Fruit fly (Drosophila melanogaster): ENCODE results near the gene CG3309.

CG3309 gene

dm6 chrX:5332259-5332862 is 3.2 kb upstream of the CG3309 start, which contains the start of gene CanB (continued):
- TF ChIP-seq CG17802 (tag; optimal IDR thresholded peaks at IDR 0.05) (no peak), Fer3 (tag; optimal IDR thresholded peaks at IDR 0.05) (peak; percentile 8), CG2120 (GFP tag; optimal IDR thresholded peaks at IDR 0.05) (peak; percentile 28), Rfx (GFP tag; IDR thresholded peaks at IDR 0.05) (peak; percentile 41; the same call in 1 of the 2 replicates), inv (GFP tag; IDR thresholded peaks at IDR 0.05; ENCODE audit: partially characterized antibody) (peak; percentile 38; the same call in 1 of the 2 replicates), CG9817 (tag; optimal IDR thresholded peaks at IDR 0.05) (peak; percentile 5), ewg (GFP tag; optimal IDR thresholded peaks at IDR 0.05) (peak; percentile 55), Dp (GFP tag; optimal IDR thresholded peaks at IDR 0.05) (peak; percentile 4), BEAF-32 (GFP tag; optimal IDR thresholded peaks at IDR 0.05) (peak; percentile 74), CG8290 (GFP tag; optimal IDR thresholded peaks at IDR 0.05) (peak; percentile 53), CG8290 (tag; optimal IDR thresholded peaks at IDR 0.05) (peak; percentile 10 to 30), chif (GFP tag; optimal IDR thresholded peaks at IDR 0.05) (peak in 1 of 2 experiments; percentile 2), CG15514 (GFP tag; optimal IDR thresholded peaks at IDR 0.05) (peak; percentile 34), Dll (GFP tag; IDR thresholded peaks at IDR 0.05; ENCODE audit: partially characterized antibody) (peak; percentile 74), crp (GFP tag; optimal IDR thresholded peaks at IDR 0.05) (peak in 1 of 2 experiments; percentile 46), Blimp-1 (GFP tag; optimal IDR thresholded peaks at IDR 0.05) (peak; percentile 66), gfzf (GFP tag; optimal IDR thresholded peaks at IDR 0.05) (peak; percentile 68), zen (tag; optimal IDR thresholded peaks at IDR 0.05) (peak; percentile 57), Fer1 (GFP tag; optimal IDR thresholded peaks at IDR 0.05) (peak; percentile 11), CG17385 (GFP tag; optimal IDR thresholded peaks at IDR 0.05) (no peak), CG4424 (GFP tag; optimal IDR thresholded peaks at IDR 0.05) (peak; percentile 13), bbx (GFP tag; IDR thresholded peaks at IDR 0.05; ENCODE audit: partially characterized antibody) (peak; percentile 57), CG11456 (GFP tag; IDR thresholded peaks at IDR 0.05) (0 out of 3 replicates have a peak, but pooled peaks have one; percentile 64), HHEX (GFP tag; optimal IDR thresholded peaks at IDR 0.05) (no peak), HLH4C (GFP tag; IDR thresholded peaks at IDR 0.05; ENCODE audit: partially characterized antibody) (peak; percentile 45; the same call in 2 of the 3 replicates), Drgx (GFP tag; IDR thresholded peaks at IDR 0.05) (no peak), nerfin-1 (tag; optimal IDR thresholded peaks at IDR 0.05) (peak; percentile 39), tin (GFP tag; optimal IDR thresholded peaks at IDR 0.05) (peak; percentile 28), CG3995 (GFP tag; optimal IDR thresholded peaks at IDR 0.05) (peak; percentile 38)

- TF ChIP-seq CG14050 (GFP tag; IDR thresholded peaks at IDR 0.05) (no peak), CG34224 (GFP tag; IDR thresholded peaks at IDR 0.05; ENCODE audit: partially characterized antibody) (no peak), CG6175 (GFP tag; IDR thresholded peaks at IDR 0.05) (no peak), CG11456 (GFP tag; IDR thresholded peaks at IDR 0.05) (no peak), Dp (GFP tag; optimal IDR thresholded peaks at IDR 0.05) (peak; percentile 72), grau (tag; optimal IDR thresholded peaks at IDR 0.05) (peak; percentile 22), shn (GFP tag; optimal IDR thresholded peaks at IDR 0.05) (no peak), BEAF-32 (GFP tag; optimal IDR thresholded peaks at IDR 0.05) (peak; percentile 11), row (GFP tag; IDR thresholded peaks at IDR 0.05) (0 out of 3 replicates have a peak, but pooled peaks have one; percentile 10), nom (GFP tag; optimal IDR thresholded peaks at IDR 0.05) (no peak), gfzf (GFP tag; optimal IDR thresholded peaks at IDR 0.05) (peak; percentile 34), Med (GFP tag) (peak; percentile 16), Mrtf (GFP tag; IDR thresholded peaks at IDR 0.05) (no peak), CG4360 (GFP tag; IDR thresholded peaks at IDR 0.05) (no peak), fd96Cb (tag; optimal IDR thresholded peaks at IDR 0.05) (no peak), CG3065 (GFP tag; optimal IDR thresholded peaks at IDR 0.05) (no peak), CG13624 (GFP tag; optimal IDR thresholded peaks at IDR 0.05) (no peak), bsh (GFP tag; optimal IDR thresholded peaks at IDR 0.05) (no peak), CG2889 (GFP tag; IDR thresholded peaks at IDR 0.05) (no peak), CG13894 (tag; optimal IDR thresholded peaks at IDR 0.05) (no peak), Myb (GFP tag; optimal IDR thresholded peaks at IDR 0.05) (no peak), CG16815 (GFP tag; optimal IDR thresholded peaks at IDR 0.05) (no peak), CG6689 (GFP tag; IDR thresholded peaks at IDR 0.05) (no peak), Dbx (GFP tag; IDR thresholded peaks at IDR 0.05) (no peak)
Observed at dm6 chrX:5323636-5324035, 5.5 kb downstream of the CG3309 start, which contains the start of gene Mcm3. TSS of gene Mcm3 (plus strand) at chrX:5323855.
